Worm (Caenorhabditis elegans) whole organism, early embryonic: ENCODE results near the gene spcs-2.

Source experiments
- aly-1 ChIP-seq: sonication (generic microtip); optimal IDR thresholded peaks from 2 replicates; lab custom pipeline; 2016; ENCODE audit warnings: missing genetic modification characterization, missing compliant biosample characterization
- ama-1 ChIP-seq: fragments of 150-350 bp; optimal IDR thresholded peaks from 2 replicates; lab custom pipeline; 2014
- ets-7 ChIP-seq: sonication (generic microtip); optimal IDR thresholded peaks from 2 replicates; lab custom pipeline; 2016; ENCODE audit warnings: missing genotype, missing genetic modification characterization, missing compliant biosample characterization
- hmg-4 ChIP-seq: fragments of 200-800 bp; sonication (Bioruptor generic); optimal IDR thresholded peaks from 2 replicates; lab custom pipeline; 2018; ENCODE audit warnings: mild to moderate bottlenecking, missing genetic modification characterization, missing compliant biosample characterization
- scrt-1 ChIP-seq: fragments of 200-800 bp; sonication (Bioruptor generic); IDR thresholded peaks from 2 replicates; pipeline ENCODE4 v1.3.6; 2022; ENCODE audit warnings: missing genetic modification characterization, missing compliant biosample characterization
- tbx-37 ChIP-seq: fragments of 200-800 bp; sonication (Bioruptor generic); conservative IDR thresholded peaks from 2 replicates; pipeline ENCODE4 v1.3.6; 2022; ENCODE audit warnings: missing genetic modification reagents, missing genetic modification characterization, missing compliant biosample characterization
- tra-4 ChIP-seq: sonication (generic microtip); optimal IDR thresholded peaks from 2 replicates; lab custom pipeline; 2017; ENCODE audit warnings: missing genetic modification characterization, missing compliant biosample characterization

DNA sequence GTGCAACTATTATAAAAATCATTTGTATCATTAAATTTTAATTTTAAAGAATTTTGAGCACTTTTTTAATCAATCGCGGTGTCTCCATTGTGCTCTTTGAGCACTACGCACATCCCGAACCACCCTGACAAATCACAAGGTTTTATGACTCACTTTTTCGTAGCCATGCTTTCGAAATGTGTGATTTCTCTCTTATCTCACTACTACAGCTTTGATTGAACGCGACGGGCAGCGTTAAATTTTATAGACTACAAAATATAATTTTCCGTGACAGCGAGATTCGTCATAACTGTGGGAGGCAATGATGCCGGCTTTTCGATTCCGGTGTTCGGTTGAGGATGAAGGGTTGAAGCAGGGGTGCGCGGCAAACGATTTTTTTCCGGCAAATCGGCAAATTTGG, 25.1 kb upstream of the spcs-2 start:
- TF ChIP-seq tra-4 (tag; lab: Kevin White, UChicago) = no peak
- no peak for TF ChIP-seq ama-1
- no peak for TF ChIP-seq hmg-4 (GFP tag; lab: Kevin White, UChicago)
- no peak for TF ChIP-seq scrt-1 (GFP tag; lab: Robert Waterston, UW)
- TF ChIP-seq aly-1 (tag; lab: Kevin White, UChicago) = no peak
- TF ChIP-seq ets-7 (tag; lab: Kevin White, UChicago) = no peak
- TF ChIP-seq tbx-37 (GFP tag; lab: Robert Waterston, UW) = no peak
